Fruit fly (Drosophila melanogaster): ENCODE results near the gene CG5781.

DNA sequence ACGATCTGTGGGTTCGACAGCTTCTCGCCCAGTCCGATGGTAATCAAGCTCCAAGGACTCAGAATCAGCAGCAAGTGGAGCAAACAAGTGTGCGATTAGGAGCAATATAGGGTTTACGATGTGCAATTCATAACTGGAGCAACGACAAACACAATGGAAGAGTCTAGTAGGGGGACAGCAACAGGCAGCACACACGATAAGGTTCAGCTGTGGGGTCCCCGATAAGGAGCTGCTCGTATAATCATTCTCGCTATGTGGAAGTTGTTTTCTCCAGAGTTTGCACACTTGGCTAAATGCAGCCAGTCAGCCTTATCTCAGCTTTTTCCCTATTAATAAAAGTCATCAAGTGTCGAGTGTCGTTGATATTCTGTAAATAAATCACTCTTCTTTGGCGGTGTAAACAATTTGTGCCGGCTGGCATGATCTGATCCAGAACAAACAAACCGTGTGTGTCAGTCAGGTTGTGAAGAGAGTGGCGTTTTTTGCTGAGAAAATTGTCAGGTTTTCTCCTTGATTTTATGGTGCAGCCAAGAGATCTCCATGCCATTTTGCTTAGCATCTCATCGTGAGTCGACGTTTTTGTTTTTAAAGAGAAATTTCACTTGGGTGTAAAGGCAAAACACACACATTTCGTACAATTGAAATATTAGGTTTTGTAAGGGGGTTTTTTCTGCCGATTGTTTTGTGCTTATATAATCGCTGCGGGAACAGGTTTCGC, 22.7 kb upstream of the CG5781 start:
- TF ChIP-seq Myc (optimal IDR thresholded peaks at IDR 0.05) (no peak), psq (optimal IDR thresholded peaks at IDR 0.05) (no peak), insv (optimal IDR thresholded peaks at IDR 0.05) (no peak)
